Worm (Caenorhabditis elegans) whole organism, early embryonic: Measurements from ENCODE around the gene F31F7.2.

ENCODE experiments used
- B0310.2 ChIP-seq: sonication (generic microtip); optimal IDR thresholded peaks from 2 replicates; lab custom pipeline; 2016; ENCODE audit warnings: mild to moderate bottlenecking, missing genetic modification characterization, missing compliant biosample characterization
- F13C5.2 ChIP-seq: sonication (generic microtip); optimal IDR thresholded peaks from 2 replicates; lab custom pipeline; 2017; ENCODE audit warnings: mild to moderate bottlenecking, missing genetic modification characterization, inconsistent platforms, missing compliant biosample characterization
- aly-1 ChIP-seq: sonication (generic microtip); optimal IDR thresholded peaks from 2 replicates; lab custom pipeline; 2016; ENCODE audit warnings: missing genetic modification characterization, missing compliant biosample characterization
- ama-1 ChIP-seq: fragments of 150-350 bp; optimal IDR thresholded peaks from 2 replicates; lab custom pipeline; 2014
- ceh-13 ChIP-seq: fragments of 200-800 bp; sonication (Bioruptor generic); optimal IDR thresholded peaks from 2 replicates; lab custom pipeline; 2018; ENCODE audit warnings: mild to moderate bottlenecking, missing genetic modification characterization, missing compliant biosample characterization
- ceh-36 ChIP-seq: sonication (generic microtip); optimal IDR thresholded peaks from 2 replicates; lab custom pipeline; 2016; ENCODE audit warnings: missing genetic modification characterization, inconsistent platforms, missing compliant biosample characterization
- ets-7 ChIP-seq: sonication (generic microtip); optimal IDR thresholded peaks from 2 replicates; lab custom pipeline; 2016; ENCODE audit warnings: missing genotype, missing genetic modification characterization, missing compliant biosample characterization
- flt-1 ChIP-seq: fragments of 200-800 bp; sonication (Bioruptor generic); IDR thresholded peaks from 2 replicates; pipeline ENCODE4 v1.3.6; 2022; ENCODE audit warnings: missing genetic modification characterization, missing compliant biosample characterization
- hmbx-1 ChIP-seq: sonication (generic microtip); optimal IDR thresholded peaks from 2 replicates; lab custom pipeline; 2016; ENCODE audit warnings: mild to moderate bottlenecking, missing genetic modification characterization, missing compliant biosample characterization
- hmg-4 ChIP-seq: fragments of 200-800 bp; sonication (Bioruptor generic); optimal IDR thresholded peaks from 2 replicates; lab custom pipeline; 2018; ENCODE audit warnings: mild to moderate bottlenecking, missing genetic modification characterization, missing compliant biosample characterization
- hnd-1 ChIP-seq: sonication (generic microtip); optimal IDR thresholded peaks from 2 replicates; lab custom pipeline; 2016; ENCODE audit warnings: missing genetic modification characterization, missing compliant biosample characterization
- pes-1 ChIP-seq: fragments of 200-800 bp; sonication (Bioruptor generic); IDR thresholded peaks from 2 replicates; pipeline ENCODE4 v1.3.6; 2022; ENCODE audit warnings: missing genetic modification reagents, missing genetic modification characterization, missing compliant biosample characterization
- scrt-1 ChIP-seq: fragments of 200-800 bp; sonication (Bioruptor generic); IDR thresholded peaks from 2 replicates; pipeline ENCODE4 v1.3.6; 2022; ENCODE audit warnings: missing genetic modification characterization, missing compliant biosample characterization
- sea-1 ChIP-seq: fragments of 200-800 bp; sonication (Bioruptor generic); conservative IDR thresholded peaks from 2 replicates; pipeline ENCODE4 v1.3.6; 2022; ENCODE audit warnings: missing genetic modification characterization, missing compliant biosample characterization
- tbx-11 ChIP-seq: fragments of 200-800 bp; sonication (Bioruptor generic); IDR thresholded peaks from 2 replicates; pipeline ENCODE4 v1.3.6; 2022; ENCODE audit warnings: missing genetic modification characterization, missing compliant biosample characterization
- tbx-37 ChIP-seq: fragments of 200-800 bp; sonication (Bioruptor generic); conservative IDR thresholded peaks from 2 replicates; pipeline ENCODE4 v1.3.6; 2022; ENCODE audit warnings: missing genetic modification reagents, missing genetic modification characterization, missing compliant biosample characterization
- tra-4 ChIP-seq: sonication (generic microtip); optimal IDR thresholded peaks from 2 replicates; lab custom pipeline; 2017; ENCODE audit warnings: missing genetic modification characterization, missing compliant biosample characterization

Gene F31F7.2

DNA sequence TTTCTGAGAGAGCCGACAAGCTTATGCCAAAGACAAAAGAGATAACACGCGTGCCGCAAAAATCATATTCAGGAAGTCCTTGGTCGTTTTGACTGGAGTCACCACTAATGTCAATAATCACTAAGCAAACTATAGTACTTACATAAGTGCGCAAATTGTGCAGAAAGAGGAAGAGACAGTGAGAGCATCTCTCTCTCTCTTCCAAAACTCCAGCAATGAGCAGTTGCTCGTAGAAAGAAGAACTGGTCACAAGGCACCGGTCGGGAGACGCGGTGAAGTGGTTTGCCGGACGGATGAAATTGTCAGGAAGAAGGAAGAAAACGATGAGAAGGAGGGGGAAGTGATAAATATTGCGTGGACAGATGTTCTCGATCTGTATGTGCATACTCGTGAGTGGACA is 555 bp upstream of the F31F7.2 start:
- peak; percentile 2 for TF ChIP-seq aly-1 (tag; lab: Kevin White, UChicago)
- peak; percentile 4 for TF ChIP-seq F13C5.2 (tag; lab: Kevin White, UChicago)
- TF ChIP-seq scrt-1, result 0 out of 2 replicates have a peak, but pooled peaks have one; percentile 15
- TF ChIP-seq flt-1 (GFP tag; lab: Robert Waterston, UW), result no peak

DNA sequence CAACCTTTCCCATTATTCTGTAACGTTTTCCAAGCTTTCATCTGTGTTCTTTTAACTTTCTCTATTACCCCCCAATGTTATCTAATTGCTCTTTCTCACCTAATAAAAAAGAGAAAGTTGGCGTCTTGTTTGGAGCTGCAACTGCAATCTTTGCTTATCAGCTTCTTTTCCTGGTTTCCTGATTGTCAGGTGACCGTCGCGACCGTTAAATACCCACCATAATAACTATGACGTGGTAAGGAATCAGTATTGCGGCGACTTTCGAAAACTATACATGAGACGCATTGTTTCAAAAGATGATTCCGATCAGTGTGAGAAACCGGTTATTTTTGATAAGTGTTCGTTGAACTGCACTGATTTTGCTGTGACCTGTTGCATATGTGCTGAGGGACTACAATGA is 4.6 kb downstream of the F31F7.2 start:
- TF ChIP-seq flt-1 (GFP tag; lab: Robert Waterston, UW), result no peak
- no peak for TF ChIP-seq ets-7 (tag; lab: Kevin White, UChicago)
- TF ChIP-seq sea-1 (GFP tag; lab: Robert Waterston, UW), result no peak
- TF ChIP-seq B0310.2 (tag; lab: Kevin White, UChicago), result no peak
- no peak for TF ChIP-seq ceh-36 (tag; lab: Kevin White, UChicago)
- no peak for TF ChIP-seq ama-1
- no peak for TF ChIP-seq aly-1 (tag; lab: Kevin White, UChicago)
- TF ChIP-seq ceh-13 (GFP tag; lab: Kevin White, UChicago), result no peak
- no peak for TF ChIP-seq hmbx-1
- no peak for TF ChIP-seq pes-1 (GFP tag; lab: Robert Waterston, UW)
- no peak for TF ChIP-seq hmg-4
- no peak for TF ChIP-seq scrt-1
- no peak for TF ChIP-seq hnd-1 (tag; lab: Kevin White, UChicago)
- TF ChIP-seq tra-4 (tag; lab: Kevin White, UChicago), result no peak
- no peak for TF ChIP-seq tbx-37 (GFP tag; lab: Robert Waterston, UW)
- no peak for TF ChIP-seq F13C5.2 (tag; lab: Kevin White, UChicago)

DNA sequence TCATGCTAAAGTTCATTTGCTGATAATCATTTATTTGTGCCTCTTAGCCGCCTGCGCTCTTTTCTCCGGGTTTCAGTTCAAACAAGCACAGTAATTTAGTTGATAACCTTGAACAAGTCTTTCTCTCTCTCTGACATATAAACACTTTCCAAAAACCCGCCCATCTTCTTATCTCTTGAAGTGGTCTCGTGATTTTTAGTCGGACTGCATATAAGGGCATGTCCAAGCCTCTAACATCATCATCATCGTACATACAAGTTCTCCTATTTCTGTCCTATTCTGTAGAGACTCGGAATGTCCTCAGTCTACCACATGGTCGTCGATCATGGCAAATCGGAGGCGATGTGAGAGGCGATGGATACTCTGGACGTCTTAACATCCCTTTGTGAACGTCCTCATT is 5.6 kb downstream of the F31F7.2 start, which contains the start of gene F31F7.1:
F31F7.1 (plus strand) TSS at position 235 of the 400 bp plus-strand sequence.
- TF ChIP-seq hnd-1 (tag; lab: Kevin White, UChicago) (no peak), hmg-4 (no peak), ceh-36 (tag; lab: Kevin White, UChicago) (no peak), tbx-37 (GFP tag; lab: Robert Waterston, UW) (no peak), hmbx-1 (no peak), ama-1 (no peak), sea-1 (GFP tag; lab: Robert Waterston, UW) (no peak), tra-4 (tag; lab: Kevin White, UChicago) (no peak), F13C5.2 (tag; lab: Kevin White, UChicago) (no peak), ets-7 (tag; lab: Kevin White, UChicago) (no peak)

DNA sequence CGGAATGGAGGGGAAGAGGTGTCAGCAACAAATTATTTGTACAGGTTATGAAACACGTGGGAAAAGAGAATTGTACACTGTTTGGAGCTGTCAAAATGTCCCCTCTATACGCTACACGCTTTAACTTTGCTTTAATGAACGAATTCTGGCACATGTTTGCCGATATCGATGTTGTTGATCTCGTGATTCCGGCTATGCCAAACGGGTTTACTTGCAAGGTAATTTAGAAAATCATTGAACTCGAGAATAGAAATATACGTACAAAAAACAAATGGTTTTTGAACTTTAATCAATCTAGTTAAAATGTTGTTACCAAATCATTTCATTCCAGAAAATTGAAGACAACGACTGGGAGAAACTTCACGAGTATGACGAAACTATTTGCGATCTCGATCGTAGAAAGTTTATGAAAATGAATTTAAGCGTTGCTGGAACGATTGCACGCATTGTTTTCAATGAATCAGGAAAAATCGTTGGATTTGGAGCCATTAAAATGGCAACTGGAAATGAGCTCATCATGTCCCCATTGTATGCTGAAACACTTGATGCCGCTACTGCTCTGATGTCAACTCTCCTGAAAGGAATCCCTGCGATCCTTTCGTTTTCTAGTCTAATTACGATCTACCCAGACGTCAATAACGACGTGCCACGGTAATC is 6.7 kb downstream of the F31F7.2 start:
- TF ChIP-seq scrt-1, result no peak
- no peak for TF ChIP-seq tra-4 (tag; lab: Kevin White, UChicago)
- no peak for TF ChIP-seq aly-1 (tag; lab: Kevin White, UChicago)
- TF ChIP-seq ceh-36 (tag; lab: Kevin White, UChicago), result no peak
- TF ChIP-seq tbx-11 (GFP tag; lab: Robert Waterston, UW), result no peak

DNA sequence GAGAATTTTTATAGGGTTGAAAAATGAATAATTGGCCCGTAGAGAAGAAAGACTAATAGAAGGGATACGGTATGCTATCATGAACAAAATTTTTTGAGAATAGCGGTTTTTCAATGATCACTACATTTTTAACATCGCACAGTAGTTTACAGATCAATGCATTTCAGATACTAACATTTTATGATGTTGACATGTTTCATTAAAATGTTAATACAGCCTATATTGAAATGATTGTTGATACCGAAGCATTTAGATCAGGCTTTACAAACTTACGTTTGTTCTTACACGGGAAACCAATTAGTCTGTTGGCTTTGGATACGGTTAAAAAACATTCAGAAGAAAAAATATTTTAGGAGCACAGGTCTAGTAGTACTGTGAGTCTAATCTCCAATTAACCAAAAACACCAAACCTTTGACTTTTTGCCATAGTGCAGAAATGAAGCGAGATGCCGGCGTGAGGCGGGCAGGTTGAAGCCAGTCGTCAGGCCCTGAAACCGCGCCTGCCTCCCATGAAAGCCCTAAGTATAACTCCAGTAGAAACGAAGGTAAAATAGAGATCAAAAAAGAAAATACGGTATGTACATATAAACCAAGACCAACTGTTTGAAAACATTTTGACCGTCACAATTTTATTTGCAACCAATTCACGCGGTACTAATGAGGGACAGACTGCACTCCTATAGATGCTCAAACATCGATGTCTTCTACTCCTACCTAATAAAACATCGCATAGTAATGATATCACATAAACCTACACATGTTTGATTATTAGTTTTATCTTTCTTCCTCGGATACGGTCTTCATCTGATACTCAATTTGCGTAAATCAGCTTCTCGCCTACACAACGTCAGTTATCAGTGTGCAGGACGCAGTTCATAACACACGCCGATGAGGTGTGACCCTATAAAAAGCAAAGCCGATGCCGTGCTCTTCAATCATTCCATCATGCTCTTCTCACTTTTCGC is 7.7 kb downstream of the F31F7.2 start, which contains the start of gene fil-2:
fil-2 (plus strand) TSS at position 915 of the 965 bp plus-strand sequence.
- no peak for TF ChIP-seq ama-1

DNA sequence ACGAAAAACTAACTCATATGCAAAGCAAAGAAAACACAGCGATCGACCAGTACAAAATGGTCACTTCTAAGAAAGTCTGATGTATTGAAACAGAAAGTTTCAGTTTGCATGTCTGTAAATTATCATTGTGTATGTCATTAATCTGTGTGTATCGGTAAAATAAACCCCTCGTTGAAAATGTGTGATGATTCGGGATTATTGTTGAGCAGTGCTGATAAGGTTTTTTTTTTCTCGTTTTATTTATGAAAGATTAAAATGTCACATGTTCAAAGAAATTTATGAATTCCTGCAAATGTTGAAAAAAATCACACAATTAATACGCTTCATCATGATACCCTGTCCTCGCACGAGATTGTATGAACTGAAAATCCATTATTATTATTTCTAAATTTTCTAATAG is 9.4 kb downstream of the F31F7.2 start:
- TF ChIP-seq hnd-1 (tag; lab: Kevin White, UChicago) (no peak), ceh-13 (GFP tag; lab: Kevin White, UChicago) (no peak), tra-4 (tag; lab: Kevin White, UChicago) (no peak), F13C5.2 (tag; lab: Kevin White, UChicago) (no peak)

DNA sequence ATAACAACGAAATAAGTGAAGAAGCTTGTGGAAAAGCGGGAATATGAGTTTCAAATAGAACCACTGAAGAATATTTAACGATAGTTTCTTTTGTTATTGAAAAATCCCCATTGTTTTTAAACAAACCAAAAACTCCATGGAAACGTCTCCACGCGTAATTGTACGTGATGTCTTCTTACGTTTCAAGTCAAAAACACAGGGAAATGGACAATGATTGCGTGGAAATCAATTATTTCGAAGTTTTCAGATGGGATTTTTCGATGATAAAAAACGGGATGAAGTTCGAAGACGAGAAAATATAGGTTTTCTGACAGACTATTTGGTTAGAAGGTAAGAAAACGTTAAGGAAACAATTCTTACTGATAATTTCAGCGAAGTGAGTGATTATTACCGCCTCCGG is 10.5 kb downstream of the F31F7.2 start, which contains the start of the genes K12B6.4 and spe-49:
K12B6.4 (minus strand) TSS at position 101 of the 400 bp plus-strand sequence.
spe-49 (plus strand) TSS at position 185 of the 400 bp plus-strand sequence.
- TF ChIP-seq scrt-1, result no peak
- no peak for TF ChIP-seq tbx-11 (GFP tag; lab: Robert Waterston, UW)
- TF ChIP-seq tra-4 (tag; lab: Kevin White, UChicago), result no peak
- no peak for TF ChIP-seq hmbx-1
- TF ChIP-seq ama-1, result no peak
- no peak for TF ChIP-seq pes-1 (GFP tag; lab: Robert Waterston, UW)
- TF ChIP-seq hnd-1 (tag; lab: Kevin White, UChicago), result no peak
- TF ChIP-seq sea-1 (GFP tag; lab: Robert Waterston, UW), result no peak
- no peak for TF ChIP-seq ets-7 (tag; lab: Kevin White, UChicago)
- TF ChIP-seq aly-1 (tag; lab: Kevin White, UChicago), result no peak
- no peak for TF ChIP-seq hmg-4
- no peak for TF ChIP-seq tbx-37 (GFP tag; lab: Robert Waterston, UW)
- no peak for TF ChIP-seq ceh-36 (tag; lab: Kevin White, UChicago)
- no peak for TF ChIP-seq F13C5.2 (tag; lab: Kevin White, UChicago)
- TF ChIP-seq B0310.2 (tag; lab: Kevin White, UChicago), result no peak
- TF ChIP-seq ceh-13 (GFP tag; lab: Kevin White, UChicago), result no peak
